Fruit fly (Drosophila melanogaster): ENCODE data around the gene CG43083.

Gene CG43083

DNA sequence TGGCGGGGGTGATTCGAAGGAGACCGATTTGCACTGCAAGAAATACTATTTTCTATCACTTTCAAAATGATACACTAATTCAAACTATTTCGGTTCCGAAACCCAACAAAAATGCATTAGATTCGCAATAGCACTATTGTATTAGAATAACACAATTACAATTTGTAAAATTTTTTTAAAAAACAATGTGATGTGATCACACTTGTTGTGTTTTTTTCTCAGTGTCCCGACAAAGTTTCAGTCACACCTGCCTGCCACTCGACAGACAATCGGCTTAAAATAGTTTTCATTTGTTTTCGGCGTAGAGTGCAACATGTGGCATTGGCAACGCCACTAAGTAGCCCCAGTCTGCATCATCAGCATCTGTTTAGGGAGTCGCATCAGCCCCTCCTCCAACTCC lies 26.7 kb downstream of the CG43083 start (continued):
- TF ChIP-seq Gug (GFP tag; IDR thresholded peaks at IDR 0.05): no peak
- peak; percentile 99 for TF ChIP-seq sens (GFP tag)
- TF ChIP-seq Side (GFP tag; optimal IDR thresholded peaks at IDR 0.05): peak; percentile 45
- no peak for TF ChIP-seq sug (tag; optimal IDR thresholded peaks at IDR 0.05)
- TF ChIP-seq sna (GFP tag; IDR thresholded peaks at IDR 0.05; ENCODE audit: partially characterized antibody): no peak
- peak; percentile 84 for TF ChIP-seq nmo (GFP tag; optimal IDR thresholded peaks at IDR 0.05)
- no peak for TF ChIP-seq Hand (GFP tag; optimal IDR thresholded peaks at IDR 0.05)
- TF ChIP-seq Xrp1 (GFP tag; IDR thresholded peaks at IDR 0.05): peak; percentile 92
- TF ChIP-seq Nf-YB (GFP tag; optimal IDR thresholded peaks at IDR 0.05): peak; percentile 45
- TF ChIP-seq repo (GFP tag; optimal IDR thresholded peaks at IDR 0.05): peak; percentile 26
- TF ChIP-seq sisA (GFP tag; IDR thresholded peaks at IDR 0.05): peak; percentile 64
- TF ChIP-seq gsb (GFP tag; IDR thresholded peaks at IDR 0.05): no peak
- no peak for TF ChIP-seq pita (GFP tag; optimal IDR thresholded peaks at IDR 0.05)
- TF ChIP-seq Hmx (GFP tag; optimal IDR thresholded peaks at IDR 0.05): no peak
- no peak for TF ChIP-seq Rfx (GFP tag; IDR thresholded peaks at IDR 0.05)
- TF ChIP-seq CG8944 (GFP tag; optimal IDR thresholded peaks at IDR 0.05): peak; percentile 42
- no peak for TF ChIP-seq CG18011 (GFP tag; optimal IDR thresholded peaks at IDR 0.05)
- TF ChIP-seq Sox100B (GFP tag; optimal IDR thresholded peaks at IDR 0.05): peak; percentile 50
- TF ChIP-seq CG3726 (GFP tag; IDR thresholded peaks at IDR 0.05): no peak
- TF ChIP-seq ase (GFP tag; IDR thresholded peaks at IDR 0.05): peak; percentile 25; the same call in 1 of the 3 replicates
- TF ChIP-seq CG3995 (GFP tag; optimal IDR thresholded peaks at IDR 0.05): no peak
- peak; percentile 87 for TF ChIP-seq gem (tag; optimal IDR thresholded peaks at IDR 0.05)
- no peak for TF ChIP-seq Vsx1 (GFP tag; optimal IDR thresholded peaks at IDR 0.05)
- TF ChIP-seq Kr (GFP tag; optimal IDR thresholded peaks at IDR 0.05): peak; percentile 11
- no peak for TF ChIP-seq CG2889 (GFP tag; IDR thresholded peaks at IDR 0.05)
- no peak for TF ChIP-seq CG9932 (GFP tag; IDR thresholded peaks at IDR 0.05)
- no peak for TF ChIP-seq CrebB (tag; optimal IDR thresholded peaks at IDR 0.05)
- peak; percentile 79 for TF ChIP-seq D19A (tag; optimal IDR thresholded peaks at IDR 0.05)
- peak; percentile 56 for TF ChIP-seq fd64A (GFP tag; optimal IDR thresholded peaks at IDR 0.05)
- TF ChIP-seq hth (optimal IDR thresholded peaks at IDR 0.05): no peak
- no peak for TF ChIP-seq Dip3 (GFP tag; optimal IDR thresholded peaks at IDR 0.05)
- TF ChIP-seq trh (GFP tag; optimal IDR thresholded peaks at IDR 0.05): no peak
- no peak for TF ChIP-seq ERR (GFP tag; optimal IDR thresholded peaks at IDR 0.05)
- TF ChIP-seq CG9609 (GFP tag; optimal IDR thresholded peaks at IDR 0.05): peak; percentile 50
- peak; percentile 12; the same call in 1 of the 2 replicates for TF ChIP-seq ranshi (GFP tag; IDR thresholded peaks at IDR 0.05)
- TF ChIP-seq CG15269 (tag; optimal IDR thresholded peaks at IDR 0.05): peak; percentile 5
- TF ChIP-seq danr (GFP tag; IDR thresholded peaks at IDR 0.05): no peak
- no peak for TF ChIP-seq al (GFP tag; IDR thresholded peaks at IDR 0.05)
- TF ChIP-seq CG4820 (GFP tag; optimal IDR thresholded peaks at IDR 0.05): peak; percentile 75
- TF ChIP-seq CG2199 (GFP tag; IDR thresholded peaks at IDR 0.05): no peak
- TF ChIP-seq CG15479 (GFP tag; optimal IDR thresholded peaks at IDR 0.05): no peak
- TF ChIP-seq Hr78 (GFP tag; optimal IDR thresholded peaks at IDR 0.05): no peak
- peak; percentile 54; the same call in 1 of the 3 replicates for TF ChIP-seq H15 (GFP tag; IDR thresholded peaks at IDR 0.05)
- no peak for TF ChIP-seq ab (GFP tag; optimal IDR thresholded peaks at IDR 0.05)
- TF ChIP-seq MBD-R2 (GFP tag; IDR thresholded peaks at IDR 0.05): no peak
- peak; percentile 59 to 71 for TF ChIP-seq Pdp1 (GFP tag; optimal IDR thresholded peaks at IDR 0.05)
- peak; percentile 25 for TF ChIP-seq CG12659 (GFP tag; optimal IDR thresholded peaks at IDR 0.05)
- no peak for TF ChIP-seq E2f2 (GFP tag; IDR thresholded peaks at IDR 0.05)
- no peak for TF ChIP-seq CG7963 (GFP tag; IDR thresholded peaks at IDR 0.05; ENCODE audit: partially characterized antibody)
- TF ChIP-seq D (optimal IDR thresholded peaks at IDR 0.05): no peak
- peak; percentile 78 for TF ChIP-seq D (GFP tag; optimal IDR thresholded peaks at IDR 0.05)
- no peak for TF ChIP-seq p53 (GFP tag; optimal IDR thresholded peaks at IDR 0.05)
